Comparison of ENCODE assay signal across 6 worm cellular contexts in genomic region chrII:6661211-6661610, ce11.
A peak's percentile ranks its signal among the peaks of the same experiment; 100 is the strongest.
TF ChIP-seq lines count a peak whose summit lies in the region.

Gene T19D12.2, plus strand, starts transcription at chrII:6661335.

TF ChIP-seq in whole organism, L1 larva, 84 proteins besides CTCF, POLR2A, EP300 and RAD21:
- TF ChIP-seq tlp-1 (tag; optimal IDR thresholded peaks at IDR 0.05; lab: Kevin White, UChicago) (peak; percentile 4), elt-2 (tag; optimal IDR thresholded peaks at IDR 0.05; lab: Kevin White, UChicago) (peak; percentile 39), aly-2 (tag; optimal IDR thresholded peaks at IDR 0.05; lab: Kevin White, UChicago) (no peak), unc-98 (GFP tag; IDR thresholded peaks at IDR 0.05; lab: Robert Waterston, UW) (no peak)

TF ChIP-seq in whole organism, L2 larva, 48 proteins besides CTCF, POLR2A, EP300 and RAD21:
- TF ChIP-seq ceh-16 (tag; optimal IDR thresholded peaks at IDR 0.05; lab: Kevin White, UChicago): no peak
- TF ChIP-seq fos-1 (tag; optimal IDR thresholded peaks at IDR 0.05; lab: Kevin White, UChicago): peak; percentile 82
- no peak for TF ChIP-seq crh-2 (tag; optimal IDR thresholded peaks at IDR 0.05; lab: Kevin White, UChicago)
- TF ChIP-seq lin-11 (tag; optimal IDR thresholded peaks at IDR 0.05; lab: Kevin White, UChicago): no peak
- TF ChIP-seq elt-1 (tag; optimal IDR thresholded peaks at IDR 0.05; lab: Kevin White, UChicago): no peak
- TF ChIP-seq ztf-11 (tag; optimal IDR thresholded peaks at IDR 0.05; lab: Kevin White, UChicago): no peak
- no peak for TF ChIP-seq nhr-12 (tag; optimal IDR thresholded peaks at IDR 0.05; lab: Kevin White, UChicago)
- no peak for TF ChIP-seq nhr-11 (tag; optimal IDR thresholded peaks at IDR 0.05; lab: Kevin White, UChicago)

TF ChIP-seq in whole organism, L3 larva, 47 proteins besides CTCF, POLR2A, EP300 and RAD21:
- TF ChIP-seq daf-12 (tag; optimal IDR thresholded peaks at IDR 0.05; lab: Kevin White, UChicago): no peak
- TF ChIP-seq elt-2 (tag; optimal IDR thresholded peaks at IDR 0.05; lab: Kevin White, UChicago): peak; percentile 79
TF ChIP-seq in whole organism, L3 larva: peak in this region for 1.

TF ChIP-seq in whole organism, L4 larva, 104 proteins besides CTCF, POLR2A, EP300 and RAD21:
- no peak for TF ChIP-seq zfp-3 (GFP tag; conservative IDR thresholded peaks at IDR 0.05; lab: Robert Waterston, UW)
- no peak for TF ChIP-seq arid-1 (GFP tag; conservative IDR thresholded peaks at IDR 0.05; lab: Robert Waterston, UW)
- TF ChIP-seq snpc-4 (tag; optimal IDR thresholded peaks at IDR 0.05; lab: Kevin White, UChicago): no peak
- no peak for TF ChIP-seq Y48G9A.11 (GFP tag; IDR thresholded peaks at IDR 0.05; lab: Robert Waterston, UW)
- no peak for TF ChIP-seq ceh-32 (tag; optimal IDR thresholded peaks at IDR 0.05; lab: Kevin White, UChicago; ENCODE audit: poor library complexity)
- TF ChIP-seq nhr-28 (tag; optimal IDR thresholded peaks at IDR 0.05; lab: Kevin White, UChicago): peak; percentile 19
- TF ChIP-seq hlh-11 (tag; optimal IDR thresholded peaks at IDR 0.05; lab: Kevin White, UChicago): peak; percentile 18
- TF ChIP-seq nhr-102 (tag; optimal IDR thresholded peaks at IDR 0.05; lab: Kevin White, UChicago): no peak
- TF ChIP-seq mxl-3 (GFP tag; optimal IDR thresholded peaks at IDR 0.05; lab: Kevin White, UChicago): no peak
- TF ChIP-seq unc-39 (tag; optimal IDR thresholded peaks at IDR 0.05; lab: Kevin White, UChicago): no peak
- no peak for TF ChIP-seq mep-1 (tag; optimal IDR thresholded peaks at IDR 0.05; lab: Kevin White, UChicago)
- peak; percentile 81; the same call in 1 of the 2 replicates for TF ChIP-seq php-3 (GFP tag; IDR thresholded peaks at IDR 0.05; lab: Robert Waterston, UW)
- TF ChIP-seq pqm-1 (tag; optimal IDR thresholded peaks at IDR 0.05; lab: Kevin White, UChicago): peak; percentile 93
- no peak for TF ChIP-seq ceh-82 (tag; optimal IDR thresholded peaks at IDR 0.05; lab: Kevin White, UChicago)
- TF ChIP-seq dve-1 (tag; optimal IDR thresholded peaks at IDR 0.05; lab: Kevin White, UChicago; ENCODE audit: insufficient read depth): peak; percentile 33
- peak; percentile 48; the same call in 1 of the 2 replicates for TF ChIP-seq dmd-6 (GFP tag; IDR thresholded peaks at IDR 0.05; lab: Robert Waterston, UW)
- TF ChIP-seq aha-1 (tag; lab: Kevin White, UChicago): no peak
- no peak for TF ChIP-seq ZK546.5 (tag; optimal IDR thresholded peaks at IDR 0.05; lab: Kevin White, UChicago)
- no peak for TF ChIP-seq pha-4 (GFP tag; IDR thresholded peaks at IDR 0.05; lab: Robert Waterston, UW)
- TF ChIP-seq pha-4 (tag; optimal IDR thresholded peaks at IDR 0.05; lab: Kevin White, UChicago): no peak
- TF ChIP-seq daf-16 (GFP tag; optimal IDR thresholded peaks at IDR 0.05; lab: Kevin White, UChicago): no peak
- TF ChIP-seq daf-16 (tag; optimal IDR thresholded peaks at IDR 0.05; lab: Kevin White, UChicago): peak; percentile 45

TF ChIP-seq in whole organism, late embryonic, 69 proteins besides CTCF, POLR2A, EP300 and RAD21:
- no peak for TF ChIP-seq nfya-1 (tag; optimal IDR thresholded peaks at IDR 0.05; lab: Kevin White, UChicago)
- TF ChIP-seq ttx-3 (tag; optimal IDR thresholded peaks at IDR 0.05; lab: Kevin White, UChicago): no peak
- peak; percentile 18 for TF ChIP-seq elt-2 (tag; optimal IDR thresholded peaks at IDR 0.05; lab: Kevin White, UChicago)
TF ChIP-seq in whole organism, late embryonic: peak in this region for 1.

TF ChIP-seq in whole organism, young adult, 124 proteins besides CTCF, POLR2A, EP300 and RAD21:
- TF ChIP-seq mcd-1 (GFP tag; IDR thresholded peaks at IDR 0.05; lab: Robert Waterston, UW) (no peak), nhr-80 (tag; optimal IDR thresholded peaks at IDR 0.05; lab: Kevin White, UChicago) (peak; percentile 53), mes-4 (tag; optimal IDR thresholded peaks at IDR 0.05; lab: Kevin White, UChicago) (no peak), pha-4 (tag; optimal IDR thresholded peaks at IDR 0.05; lab: Kevin White, UChicago) (no peak), gei-17 (GFP tag; optimal IDR thresholded peaks at IDR 0.05; lab: Kevin White, UChicago) (no peak), snpc-1.3 (tag; optimal IDR thresholded peaks at IDR 0.05; lab: Kevin White, UChicago; ENCODE audit: insufficient read depth) (no peak)
TF ChIP-seq in whole organism, young adult: peak in this region for 1.
